Fruit fly (Drosophila melanogaster) S2 (cell line): ENCODE results near the gene CG9776.

Experiments used
- CG8478 ChIP-seq: fragments of >200 bp; optimal IDR thresholded peaks from 2 replicates; lab custom pipeline; 2018
- CTCF ChIP-seq, 2 experiments: fragments of >200 bp; optimal IDR thresholded peaks; 2 replicates each; lab custom pipeline; 2018

CG9776 gene

DNA sequence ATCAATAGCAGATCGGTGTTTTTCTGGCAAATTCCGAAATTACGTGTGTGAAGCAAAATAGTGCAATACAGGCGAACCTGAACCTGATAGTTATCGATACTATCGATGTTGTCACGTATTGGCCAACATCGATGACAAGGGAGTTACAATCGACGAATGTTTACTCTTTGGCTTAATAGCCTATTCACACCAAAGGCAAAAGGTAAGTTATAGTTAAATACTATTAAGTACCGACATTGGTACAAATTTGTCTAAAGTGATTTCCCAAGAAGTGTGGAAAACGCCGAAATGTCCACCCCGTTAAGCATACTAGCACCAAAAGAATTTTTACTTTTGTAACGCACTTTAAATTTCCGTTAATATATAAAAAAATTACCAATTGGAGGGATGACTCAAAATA is at the start of gene CG9776:
TSS of gene CG9776 (minus strand) at position 108 of the 400 bp plus-strand sequence.
- TF ChIP-seq CTCF (optimal IDR thresholded peaks at IDR 0.05; lab: Kevin White, UChicago) (peak; percentile 18 to 34), CG8478 (lab: Kevin White, UChicago) (no peak)

DNA sequence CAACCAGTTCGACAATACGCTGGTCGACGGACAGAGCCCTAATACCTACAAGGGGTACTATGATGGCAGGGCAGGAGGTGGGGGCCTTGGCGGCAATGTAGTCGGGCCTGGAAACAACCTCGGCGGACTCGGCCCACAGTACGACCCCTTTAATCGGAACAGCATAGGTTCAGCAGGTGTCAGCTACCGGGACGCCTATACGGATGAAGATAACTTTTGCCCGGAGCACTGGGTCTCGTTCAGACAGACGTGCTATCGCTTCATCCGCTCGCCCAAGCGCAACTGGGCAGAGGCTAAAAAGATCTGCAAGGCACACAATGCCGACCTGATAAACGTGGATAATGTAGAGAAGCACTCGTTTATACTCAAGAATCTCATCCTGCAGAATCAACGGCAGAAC is 48.3 kb upstream of the CG9776 start:
- TF ChIP-seq CTCF (optimal IDR thresholded peaks at IDR 0.05; lab: Kevin White, UChicago), result no peak
- TF ChIP-seq CG8478 (lab: Kevin White, UChicago), result no peak

DNA sequence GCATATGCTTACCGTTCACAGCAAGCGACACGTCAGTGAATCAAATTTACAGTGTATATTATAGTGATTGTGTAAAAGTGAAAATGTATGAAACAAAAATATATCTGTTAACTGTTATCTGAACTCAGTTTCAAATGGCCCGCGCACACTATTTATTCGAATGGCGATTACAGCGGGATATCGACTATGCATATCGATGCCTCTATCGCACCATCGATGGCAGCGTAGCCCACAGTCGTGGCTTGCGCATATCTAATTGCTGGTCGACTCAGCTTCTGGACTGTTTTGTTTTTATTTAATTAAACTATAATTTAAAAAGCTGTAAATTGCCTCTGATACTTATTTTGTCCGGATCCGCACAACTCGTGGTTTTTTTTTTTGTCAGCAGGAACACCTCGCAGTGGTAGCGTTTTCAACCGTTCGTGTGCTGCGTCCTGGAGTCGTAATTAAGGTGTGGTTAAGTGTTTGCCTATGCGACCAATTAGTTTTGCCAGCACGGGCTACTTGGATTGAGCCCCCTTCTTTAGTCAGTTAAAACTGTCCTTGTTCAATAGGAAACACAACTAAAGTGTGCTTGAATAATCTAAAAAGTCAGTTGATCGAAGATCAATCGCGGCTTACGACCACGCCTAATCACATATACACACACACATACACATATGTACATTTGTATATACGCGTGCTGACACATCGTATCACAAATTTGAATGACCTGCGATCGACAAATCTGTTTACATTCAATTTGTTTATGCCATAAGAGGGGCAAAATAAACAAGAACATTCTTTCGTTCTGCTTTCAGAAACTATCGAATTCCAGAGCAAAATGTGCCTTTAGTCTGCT is 47.4 kb upstream of the CG9776 start, which contains the start of gene Cont:
TSS of gene Cont (plus strand) at position 228 of the 841 bp plus-strand sequence.
- TF ChIP-seq CTCF (optimal IDR thresholded peaks at IDR 0.05; lab: Kevin White, UChicago) (no peak), CG8478 (lab: Kevin White, UChicago) (no peak)

DNA sequence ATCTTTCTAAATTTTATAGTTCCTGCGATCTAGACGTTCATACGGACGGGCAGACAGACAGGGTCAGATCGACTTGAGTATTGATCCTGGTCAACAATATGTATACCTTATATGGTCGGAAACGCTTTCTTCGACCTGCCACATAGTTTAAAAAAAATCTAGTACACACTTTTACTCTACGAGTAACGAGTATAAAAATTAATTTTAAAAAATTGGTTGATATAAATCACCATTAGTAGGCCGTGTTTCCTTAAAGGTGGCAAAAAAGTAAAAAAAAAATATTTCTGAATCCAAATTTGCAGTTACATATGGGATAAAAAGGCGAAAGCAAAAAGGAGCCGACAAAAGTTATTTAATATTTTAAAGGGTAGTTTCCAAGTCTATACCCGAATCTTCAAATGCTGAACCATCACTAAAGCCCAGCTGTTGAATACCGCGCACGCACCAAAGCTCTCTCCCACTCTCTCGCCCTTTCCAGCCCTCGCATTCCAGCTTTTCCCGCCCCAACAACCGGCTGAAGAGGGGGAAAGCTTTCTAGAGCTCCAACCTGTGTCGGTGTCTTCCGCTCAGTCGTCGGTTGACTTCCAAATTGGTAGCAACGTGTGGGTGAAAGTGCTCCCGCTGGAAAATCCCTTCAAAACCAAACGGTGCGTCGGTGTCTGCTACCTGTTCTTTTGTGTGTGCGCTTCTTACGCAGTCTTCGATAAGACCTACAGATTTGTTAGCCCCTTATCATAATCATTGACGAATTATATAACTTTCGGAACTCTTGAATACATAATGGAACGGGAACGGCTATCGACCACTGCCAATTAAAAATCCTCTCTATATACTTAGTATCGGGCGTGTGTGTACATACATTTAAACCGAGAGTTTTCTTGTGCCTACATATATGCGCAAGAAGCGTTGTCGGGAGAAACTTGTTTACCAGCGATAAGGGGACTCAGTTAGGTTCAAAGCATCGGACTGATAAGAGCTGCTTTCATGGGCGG is 44.8 kb upstream of the CG9776 start, which contains the start of gene Sfxn1-3:
TSS of gene Sfxn1-3 (plus strand) at position 238 of the 992 bp plus-strand sequence.
- no peak for TF ChIP-seq CG8478 (lab: Kevin White, UChicago)
- no peak for TF ChIP-seq CTCF (optimal IDR thresholded peaks at IDR 0.05; lab: Kevin White, UChicago)

DNA sequence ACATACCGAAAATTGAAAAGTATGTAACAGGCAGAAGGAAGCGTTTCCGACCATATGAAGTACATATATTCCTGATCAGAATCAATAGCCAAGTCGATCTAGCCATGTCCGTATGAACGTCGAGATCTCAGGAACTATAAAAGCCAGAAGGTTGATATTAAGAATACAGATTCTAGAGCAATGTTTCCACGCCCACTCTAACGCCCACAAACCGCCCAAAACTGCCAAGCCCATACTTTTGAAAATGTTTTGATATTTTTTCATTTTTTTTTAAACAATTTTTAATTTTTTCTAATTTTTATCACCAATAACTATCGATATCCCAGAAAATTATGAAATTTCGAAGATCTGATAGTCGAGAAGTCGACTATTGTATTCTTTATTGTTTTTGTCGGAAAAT is 28.1 kb upstream of the CG9776 start:
- no peak for TF ChIP-seq CTCF (optimal IDR thresholded peaks at IDR 0.05; lab: Kevin White, UChicago)
- TF ChIP-seq CG8478 (lab: Kevin White, UChicago), result no peak

DNA sequence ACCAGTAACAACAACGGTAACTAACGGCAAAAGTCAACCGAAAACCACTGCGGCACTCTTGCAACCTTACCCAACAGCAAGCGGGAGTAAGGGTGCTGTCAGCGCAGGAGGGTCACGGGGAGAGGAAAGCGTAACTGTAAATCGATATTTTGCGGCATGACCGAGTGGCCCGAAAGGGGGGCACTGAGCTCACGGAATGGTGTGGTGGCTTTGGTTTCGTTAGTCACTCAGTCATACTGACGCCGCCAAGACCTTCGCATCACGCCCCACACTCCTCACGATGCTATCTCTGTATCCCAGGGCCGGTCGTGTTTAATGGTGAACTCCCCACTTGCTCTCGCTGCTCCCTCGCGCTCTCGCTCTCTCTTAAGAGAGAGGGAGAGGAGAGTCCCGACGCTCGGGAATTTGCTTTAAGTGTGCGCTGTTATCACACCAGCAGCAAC is 26.8 kb upstream of the CG9776 start:
- TF ChIP-seq CTCF (optimal IDR thresholded peaks at IDR 0.05; lab: Kevin White, UChicago) (no peak), CG8478 (lab: Kevin White, UChicago) (no peak)

DNA sequence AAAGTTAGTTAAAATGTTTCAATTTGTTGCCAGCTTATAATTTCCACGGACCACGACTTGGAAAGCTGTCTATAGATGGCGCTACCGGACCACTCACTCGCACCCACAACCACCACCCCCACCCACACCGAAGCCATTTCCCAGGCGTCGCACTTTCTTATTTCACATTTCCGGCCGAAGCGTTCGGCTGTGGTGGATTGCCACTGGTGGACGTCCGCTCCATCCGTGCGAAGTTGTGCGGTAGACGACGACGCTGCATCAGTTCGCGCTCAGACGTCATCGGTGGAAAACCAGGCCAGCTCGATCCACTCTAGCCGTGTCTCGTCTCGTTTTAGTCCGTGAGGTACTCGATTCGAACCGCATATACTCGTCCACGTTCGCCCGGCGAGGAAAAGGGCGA is 25.8 kb upstream of the CG9776 start, which contains the start of gene CG1090:
TSS of gene CG1090 (plus strand) at position 259 of the 400 bp plus-strand sequence.
- peak in 1 of 2 experiments; percentile 24 for TF ChIP-seq CTCF (optimal IDR thresholded peaks at IDR 0.05; lab: Kevin White, UChicago)
- no peak for TF ChIP-seq CG8478 (lab: Kevin White, UChicago)

DNA sequence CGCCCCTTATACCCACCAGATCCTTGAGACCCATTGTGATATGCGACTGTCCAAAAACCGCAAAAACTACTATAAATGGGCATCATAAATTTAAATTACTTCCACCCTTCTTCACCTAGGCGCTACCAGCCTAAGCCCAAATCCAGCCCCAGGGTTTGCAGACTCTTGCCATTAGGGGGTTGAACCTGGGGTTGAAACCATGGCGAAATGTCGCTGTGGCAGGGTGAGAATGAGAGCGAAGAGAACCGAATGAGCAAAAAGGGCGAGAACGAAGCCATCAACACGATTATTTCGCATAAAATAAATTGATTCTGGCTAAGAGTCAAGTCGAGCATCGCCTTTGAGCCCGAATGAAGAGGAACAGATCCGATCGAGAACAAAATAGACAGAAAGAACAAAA is 19.7 kb upstream of the CG9776 start:
- TF ChIP-seq CTCF (optimal IDR thresholded peaks at IDR 0.05; lab: Kevin White, UChicago) (no peak), CG8478 (lab: Kevin White, UChicago) (no peak)

DNA sequence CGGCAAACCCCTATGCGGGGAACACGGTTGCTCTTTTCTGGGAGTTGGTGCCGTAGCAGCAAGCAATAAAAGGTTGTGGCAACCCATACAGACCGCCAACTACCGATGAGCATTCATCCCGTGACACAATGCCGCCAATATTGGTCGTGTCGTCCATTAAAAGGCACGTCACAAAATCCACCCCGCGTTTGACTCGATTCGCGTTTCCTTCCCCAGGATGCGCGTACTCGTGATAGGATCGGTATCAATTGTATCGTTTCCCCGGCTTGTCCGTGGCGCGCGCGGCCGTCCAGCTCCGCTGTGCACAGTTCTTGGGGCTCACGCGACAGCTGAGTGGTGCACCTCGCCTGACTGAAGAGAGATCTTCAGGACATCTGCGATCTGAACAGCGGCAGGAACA is 16.3 kb upstream of the CG9776 start:
- TF ChIP-seq CTCF (optimal IDR thresholded peaks at IDR 0.05; lab: Kevin White, UChicago) (no peak), CG8478 (lab: Kevin White, UChicago) (no peak)

DNA sequence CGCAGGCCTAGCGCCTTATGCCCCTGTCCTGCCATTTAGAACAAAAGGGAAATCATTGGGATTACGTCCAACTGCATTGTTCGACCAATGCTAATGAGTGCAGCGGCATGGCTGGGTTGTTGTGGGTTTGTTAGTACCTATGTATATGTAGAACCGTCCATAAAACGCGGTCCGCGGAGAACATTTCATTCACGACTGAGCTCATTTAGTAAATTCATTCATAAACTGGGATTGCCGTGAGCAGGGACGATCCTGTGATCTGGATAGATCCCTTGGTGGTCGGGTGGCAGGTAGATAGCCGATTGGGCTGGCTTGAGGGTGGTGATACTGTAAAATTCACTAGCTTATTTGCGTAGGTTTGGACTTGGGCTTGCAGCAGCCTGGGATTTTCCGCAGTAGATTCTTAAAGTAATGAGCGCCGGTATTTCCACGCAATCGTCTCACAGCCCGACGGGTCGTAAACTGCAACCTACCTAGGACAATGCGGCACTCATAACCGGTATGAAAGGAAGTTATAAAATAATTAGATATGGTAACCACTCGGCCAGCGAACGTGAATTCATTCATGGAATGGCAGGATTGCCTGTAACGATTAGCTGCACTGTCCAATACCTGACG is 14.4 kb upstream of the CG9776 start:
- TF ChIP-seq CG8478 (lab: Kevin White, UChicago) (no peak), CTCF (optimal IDR thresholded peaks at IDR 0.05; lab: Kevin White, UChicago) (no peak)

DNA sequence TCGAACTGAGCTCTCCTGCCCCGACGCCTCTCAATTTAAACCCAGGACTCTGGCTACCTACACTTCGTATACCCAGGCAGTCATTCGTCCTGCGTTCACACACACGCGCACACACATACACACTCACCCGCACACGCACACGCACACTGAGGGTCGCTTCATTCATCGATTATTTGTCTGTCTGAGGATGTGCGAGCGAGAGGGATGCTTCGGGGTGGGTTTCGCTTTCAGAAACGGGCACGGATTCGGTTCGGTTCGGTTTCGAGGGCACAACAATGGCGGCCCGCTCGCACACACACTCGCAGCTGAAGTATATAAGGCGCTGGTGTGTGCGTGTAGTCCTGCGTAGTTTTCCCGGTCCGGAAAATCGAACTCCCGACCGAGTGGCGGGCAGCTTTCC is 12.8 kb upstream of the CG9776 start, which contains the start of gene hkb:
TSS of gene hkb (minus strand) at position 11 of the 400 bp plus-strand sequence.
- no peak for TF ChIP-seq CG8478 (lab: Kevin White, UChicago)

DNA sequence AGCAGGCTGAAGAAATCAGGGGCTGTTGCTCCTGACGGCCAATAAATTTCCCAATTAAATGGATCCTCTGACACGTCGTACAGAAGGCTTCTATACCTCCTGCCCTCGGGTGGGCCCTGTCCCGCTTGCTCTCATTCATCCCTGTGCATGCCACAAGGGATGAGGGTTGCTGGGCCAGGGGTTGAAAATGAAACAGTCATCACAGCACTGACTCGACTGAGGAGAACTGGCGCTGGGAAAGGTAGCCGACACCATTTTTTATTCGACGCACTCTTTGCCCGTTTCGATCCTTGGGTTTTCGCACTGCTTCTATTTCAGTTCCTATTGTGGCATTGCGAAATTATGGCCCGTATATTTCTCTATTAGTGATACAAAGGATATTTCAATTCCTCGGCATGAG is 7.3 kb upstream of the CG9776 start:
- TF ChIP-seq CTCF (optimal IDR thresholded peaks at IDR 0.05; lab: Kevin White, UChicago) (no peak), CG8478 (lab: Kevin White, UChicago) (no peak)

DNA sequence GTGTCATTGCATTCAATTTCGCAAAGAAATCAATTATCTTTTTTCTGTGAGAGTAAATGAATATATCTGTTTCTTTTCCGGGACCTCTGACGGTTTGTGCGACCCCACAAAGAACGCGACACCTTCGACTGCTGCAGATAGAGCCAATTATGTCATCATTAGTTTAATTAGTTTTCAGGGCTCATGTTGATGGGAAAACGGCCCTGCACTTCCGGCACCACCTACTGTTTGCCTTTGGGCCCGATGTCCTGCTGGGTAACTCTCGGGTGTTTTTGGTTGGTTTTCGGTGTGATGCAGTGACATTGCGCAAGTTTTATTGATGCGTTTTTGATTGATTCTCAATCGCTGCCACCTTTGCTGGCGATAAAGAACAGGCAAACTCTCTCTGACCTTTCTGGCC is 6.3 kb upstream of the CG9776 start:
- TF ChIP-seq CG8478 (lab: Kevin White, UChicago) (no peak), CTCF (optimal IDR thresholded peaks at IDR 0.05; lab: Kevin White, UChicago) (no peak)

DNA sequence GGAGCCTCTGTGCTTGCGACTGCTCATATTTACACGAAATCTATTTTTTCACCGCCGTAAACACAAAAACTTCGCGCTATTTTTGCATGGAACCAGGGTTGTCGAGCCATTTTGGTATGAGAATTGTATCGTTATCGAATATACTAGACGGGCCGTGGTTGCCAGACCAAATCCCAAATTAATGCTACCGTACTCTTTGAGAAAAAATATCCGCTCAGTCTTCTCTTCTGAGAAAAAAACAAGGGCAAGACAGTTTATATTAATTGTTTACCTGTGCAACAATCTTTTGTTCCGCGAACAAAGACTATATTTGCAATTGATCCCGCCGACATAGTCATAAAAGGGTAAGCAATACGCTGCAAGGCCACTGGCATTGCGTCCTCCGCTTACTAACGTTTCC is 3.7 kb upstream of the CG9776 start, which contains the start of the genes Skp2 and CG1103:
TSS of gene Skp2 (minus strand) at position 95 of the 400 bp plus-strand sequence.
TSS of gene CG1103 (plus strand) at position 176 of the 400 bp plus-strand sequence.
- TF ChIP-seq CTCF (optimal IDR thresholded peaks at IDR 0.05; lab: Kevin White, UChicago) (peak in 1 of 2 experiments; percentile 34), CG8478 (lab: Kevin White, UChicago) (no peak)
